Fruit fly (Drosophila melanogaster): ENCODE measurements around the gene CG14422.

DNA sequence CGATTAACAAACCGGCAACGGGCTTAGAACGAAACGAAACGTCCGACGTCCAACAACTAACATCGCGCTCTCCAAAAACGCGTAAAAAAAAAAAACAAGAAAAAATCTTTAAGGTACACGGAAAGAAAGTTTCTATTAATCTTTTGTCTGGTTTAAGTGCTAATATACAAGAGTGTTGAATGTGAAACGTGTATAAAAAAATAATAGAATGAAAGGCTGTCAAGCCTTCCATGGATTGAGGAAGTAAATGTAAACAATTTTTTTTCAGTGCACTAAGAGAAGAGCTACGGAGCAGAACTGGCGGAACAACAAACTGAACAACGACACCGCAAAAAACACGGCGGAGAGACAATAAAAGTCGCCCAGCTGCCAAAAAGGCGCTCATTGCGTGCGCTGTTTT, 23.4 kb upstream of the CG14422 start, which contains the start of gene CG3588:
- peak; percentile 82 for TF ChIP-seq Fer3 (tag; optimal IDR thresholded peaks at IDR 0.05)
- peak; percentile 59 for TF ChIP-seq Dip3 (GFP tag; optimal IDR thresholded peaks at IDR 0.05)
- no peak for TF ChIP-seq fd102C (GFP tag; optimal IDR thresholded peaks at IDR 0.05)
- TF ChIP-seq Vsx1 (GFP tag; optimal IDR thresholded peaks at IDR 0.05) = peak; percentile 16
- TF ChIP-seq gem (tag; optimal IDR thresholded peaks at IDR 0.05) = peak; percentile 79
- peak; percentile 44 for TF ChIP-seq CG15011 (GFP tag; optimal IDR thresholded peaks at IDR 0.05)

All from whole organism, embryonic.